Worm (Caenorhabditis elegans): Measurements from ENCODE around the gene F52H3.11.

The F52H3.11 gene

DNA sequence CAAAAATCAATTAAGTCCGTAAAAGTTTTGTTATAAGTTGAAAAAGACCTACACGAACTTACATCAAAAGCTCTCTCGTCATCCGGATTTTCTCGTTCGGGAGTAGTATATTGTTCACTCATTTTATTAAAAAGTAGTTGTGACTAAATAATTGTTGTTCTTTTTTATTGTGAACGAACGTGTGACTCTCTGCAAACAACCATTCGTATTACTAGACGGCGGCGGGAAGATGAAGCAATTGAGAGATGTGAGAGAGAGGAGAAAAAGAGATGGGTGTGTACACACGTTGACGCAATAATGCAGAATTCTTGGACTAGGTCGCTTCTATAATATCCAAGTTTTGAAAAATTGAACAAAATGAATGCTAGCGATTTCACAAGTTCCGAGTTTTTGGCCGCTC, at the start of gene F52H3.11, which contains the start of gene bath-38:
Gene F52H3.11, minus strand, starts transcription at position 203 of the 400 bp plus-strand sequence.
Gene bath-38, minus strand, starts transcription at position 310 of the 400 bp plus-strand sequence.
- peak in 1 of 2 experiments; percentile 62 for TF ChIP-seq lsy-2 (tag; optimal IDR thresholded peaks at IDR 0.05)
- no peak for TF ChIP-seq Y55F3AM.14 (GFP tag; optimal IDR thresholded peaks at IDR 0.05)
- peak; percentile 71 for TF ChIP-seq nhr-129 (tag; optimal IDR thresholded peaks at IDR 0.05)
- TF ChIP-seq lin-39 (tag; optimal IDR thresholded peaks at IDR 0.05) = no peak
- TF ChIP-seq unc-55 (GFP tag; optimal IDR thresholded peaks at IDR 0.05) = peak; percentile 71
- TF ChIP-seq C34F6.9 (tag; optimal IDR thresholded peaks at IDR 0.05) = peak; percentile 68
- peak; percentile 35 for TF ChIP-seq lin-13 (GFP tag; optimal IDR thresholded peaks at IDR 0.05)
- peak; percentile 31 for TF ChIP-seq crh-2 (tag; optimal IDR thresholded peaks at IDR 0.05)

DNA sequence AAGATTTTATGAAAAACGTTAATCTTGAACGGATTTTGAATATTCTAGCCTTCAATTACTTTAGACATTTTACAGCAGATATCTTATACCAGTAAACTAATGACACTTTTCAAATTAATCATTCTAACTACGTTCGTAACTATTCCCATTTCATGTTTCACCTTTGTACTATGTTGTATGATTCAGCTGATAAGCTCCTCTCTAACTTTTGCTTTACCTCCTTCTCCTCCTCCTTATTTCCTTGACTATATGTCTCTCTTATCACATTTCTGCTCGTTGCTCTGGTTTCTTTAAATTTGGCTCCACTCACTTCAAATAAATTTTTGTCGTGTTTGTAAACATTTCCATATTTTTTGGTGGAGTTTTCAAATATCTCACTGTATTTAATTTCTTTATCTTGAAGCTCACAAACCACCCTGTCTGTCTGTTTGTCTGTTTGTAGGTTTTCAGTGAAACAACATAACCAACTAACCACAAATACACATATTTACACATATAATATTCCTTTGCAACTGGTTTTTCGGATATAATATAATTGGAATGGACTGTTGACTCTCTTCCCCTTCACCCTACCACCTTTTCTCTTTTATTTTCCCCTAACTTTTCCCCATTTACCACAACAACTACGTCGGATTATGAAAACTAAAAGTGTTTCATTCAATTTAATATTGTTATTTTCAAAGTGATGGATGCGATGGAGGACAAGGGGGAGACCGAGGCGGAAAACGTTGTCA, 49.4 kb upstream of the F52H3.11 start, which contains the start of gene lact-2:
Gene lact-2, plus strand, starts transcription at position 684 of the 734 bp plus-strand sequence.
- peak; percentile 7 for TF ChIP-seq crh-2 (tag; optimal IDR thresholded peaks at IDR 0.05)
- TF ChIP-seq fos-1 (tag; optimal IDR thresholded peaks at IDR 0.05) = peak; percentile 96
- no peak for TF ChIP-seq sem-4 (tag; optimal IDR thresholded peaks at IDR 0.05)
- no peak for TF ChIP-seq Y55F3AM.14 (GFP tag; optimal IDR thresholded peaks at IDR 0.05)

DNA sequence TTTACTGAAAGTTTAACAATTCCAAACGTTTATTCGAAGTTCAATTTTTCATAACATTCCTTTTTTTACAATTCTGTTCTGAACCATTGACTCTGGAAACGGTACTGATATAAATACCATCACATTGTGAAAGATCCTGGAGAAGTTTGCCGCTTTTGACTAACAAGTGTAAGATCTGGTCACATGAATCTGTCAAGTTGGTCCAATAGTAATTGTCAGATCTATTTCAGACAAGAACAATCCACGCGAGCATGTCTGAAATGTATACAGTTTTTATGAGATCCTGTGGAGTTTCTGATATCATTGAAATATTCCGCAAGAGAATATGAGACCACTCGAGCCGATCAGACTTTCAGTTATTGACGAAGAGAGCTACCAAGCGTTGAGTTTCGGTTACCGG, 48.2 kb upstream of the F52H3.11 start:
- TF ChIP-seq ztf-1 (GFP tag; conservative IDR thresholded peaks at IDR 0.05) (no peak), nhr-10 (tag; optimal IDR thresholded peaks at IDR 0.05) (no peak), lin-11 (tag; optimal IDR thresholded peaks at IDR 0.05) (no peak), gmeb-1 (tag; optimal IDR thresholded peaks at IDR 0.05) (no peak), ceh-82 (tag; optimal IDR thresholded peaks at IDR 0.05) (no peak), sma-3 (GFP tag; optimal IDR thresholded peaks at IDR 0.05) (no peak), mab-5 (tag; optimal IDR thresholded peaks at IDR 0.05) (no peak), crh-2 (tag; optimal IDR thresholded peaks at IDR 0.05) (no peak), nhr-77 (tag; optimal IDR thresholded peaks at IDR 0.05) (no peak), snpc-4 (tag; optimal IDR thresholded peaks at IDR 0.05) (no peak), lin-39 (tag; optimal IDR thresholded peaks at IDR 0.05) (no peak), nhr-129 (tag; optimal IDR thresholded peaks at IDR 0.05) (no peak), peb-1 (tag; optimal IDR thresholded peaks at IDR 0.05) (no peak)

DNA sequence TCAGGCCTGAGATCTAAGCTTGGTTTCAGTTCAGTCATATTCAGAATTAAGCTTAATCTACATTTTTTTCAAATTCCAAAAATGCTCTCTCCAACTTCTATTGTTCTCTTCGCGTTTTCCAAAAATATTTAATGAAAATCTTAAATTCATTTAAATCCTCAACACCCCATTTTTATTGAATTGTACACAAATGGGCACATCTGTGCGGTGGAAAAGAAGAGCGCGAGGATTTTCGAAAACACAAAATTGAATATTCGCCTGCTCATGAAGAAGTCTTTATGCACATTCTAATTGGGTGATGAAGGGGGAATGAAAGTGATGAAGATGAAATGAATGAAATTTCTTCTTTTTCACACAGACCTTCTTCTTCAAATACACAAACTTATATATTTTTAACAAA, 39.5 kb upstream of the F52H3.11 start:
- TF ChIP-seq lin-11 (tag; optimal IDR thresholded peaks at IDR 0.05) (no peak), nhr-129 (tag; optimal IDR thresholded peaks at IDR 0.05) (no peak), dmd-4 (tag; optimal IDR thresholded peaks at IDR 0.05) (no peak), F13H6.1 (tag; optimal IDR thresholded peaks at IDR 0.05) (no peak), nhr-12 (tag; optimal IDR thresholded peaks at IDR 0.05) (no peak), unc-55 (GFP tag; optimal IDR thresholded peaks at IDR 0.05) (no peak), lin-13 (GFP tag; optimal IDR thresholded peaks at IDR 0.05) (no peak)

DNA sequence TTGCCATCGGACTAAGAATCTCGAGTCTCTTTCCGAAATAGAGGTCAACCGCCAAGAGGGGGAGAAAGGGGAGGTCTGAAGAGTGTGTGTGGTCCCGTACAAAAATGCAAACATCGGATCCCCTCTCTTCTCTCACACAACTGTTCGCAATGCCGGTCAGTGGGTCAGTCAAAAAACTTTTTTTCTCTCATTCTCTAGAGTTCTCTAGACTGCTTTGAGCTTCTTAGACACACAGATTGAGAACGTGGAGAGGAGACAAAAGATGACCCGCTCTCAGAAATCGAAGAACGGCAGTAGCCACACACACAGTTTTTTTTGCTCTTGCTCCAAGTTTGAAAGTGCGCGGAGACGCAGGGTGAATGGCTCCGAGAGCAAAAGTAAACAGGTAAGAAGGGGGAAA, 30.8 kb upstream of the F52H3.11 start:
- no peak for TF ChIP-seq zag-1 (tag; optimal IDR thresholded peaks at IDR 0.05)
- TF ChIP-seq dmd-4 (tag; optimal IDR thresholded peaks at IDR 0.05) = no peak
- no peak for TF ChIP-seq nhr-25 (tag; optimal IDR thresholded peaks at IDR 0.05)
- no peak for TF ChIP-seq ztf-11 (tag; optimal IDR thresholded peaks at IDR 0.05)
- no peak for TF ChIP-seq elt-3 (tag; optimal IDR thresholded peaks at IDR 0.05)
- TF ChIP-seq F13H6.1 (tag; optimal IDR thresholded peaks at IDR 0.05) = no peak
- no peak for TF ChIP-seq elt-1 (tag; optimal IDR thresholded peaks at IDR 0.05)

DNA sequence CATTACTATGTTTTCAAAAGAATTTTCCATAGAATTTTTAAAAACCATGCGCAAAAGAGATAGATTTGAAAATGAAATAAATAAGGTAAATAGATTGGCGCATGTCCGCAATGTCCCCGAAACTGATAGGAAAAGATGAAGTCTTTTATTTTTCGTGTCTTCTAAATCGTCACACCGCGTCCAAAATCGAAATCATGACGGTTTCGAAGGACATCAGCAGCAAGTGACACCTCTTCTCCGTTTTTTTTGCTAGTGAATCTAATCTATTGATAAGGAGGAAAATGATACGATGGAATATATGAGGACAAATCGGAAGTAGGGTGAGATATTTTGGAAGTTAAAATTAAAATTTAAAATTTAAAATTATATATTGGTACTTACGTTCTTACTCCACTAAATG, 29.0 kb upstream of the F52H3.11 start:
- TF ChIP-seq R02D3.7 (tag; optimal IDR thresholded peaks at IDR 0.05) (no peak), gmeb-1 (tag; optimal IDR thresholded peaks at IDR 0.05) (no peak), ztf-1 (GFP tag; conservative IDR thresholded peaks at IDR 0.05) (no peak), mbf-1 (tag; optimal IDR thresholded peaks at IDR 0.05) (no peak), ama-1 (optimal IDR thresholded peaks at IDR 0.05) (no peak), mab-5 (tag; optimal IDR thresholded peaks at IDR 0.05) (no peak), unc-39 (tag; optimal IDR thresholded peaks at IDR 0.05) (no peak), crh-2 (tag; optimal IDR thresholded peaks at IDR 0.05) (no peak), F13H6.1 (tag; optimal IDR thresholded peaks at IDR 0.05) (no peak)

Measured in whole organism, L2 larva.